Worm (Caenorhabditis elegans) whole organism, mixed stage, embryonic: Measurements from ENCODE around the gene R13H4.7.

Experiments used
- lsy-2 ChIP-seq: fragments of 150-350 bp; optimal IDR thresholded peaks from 2 replicates; lab custom pipeline; 2014; ENCODE audit warnings: missing biosample characterization, missing genetic modification characterization
- nhr-237 ChIP-seq: fragments of 150-350 bp; optimal IDR thresholded peaks from 2 replicates; lab custom pipeline; 2014; ENCODE audit warnings: missing biosample characterization, missing genetic modification characterization
- snpc-4 ChIP-seq: fragments of 150-350 bp; optimal IDR thresholded peaks from 2 replicates; lab custom pipeline; 2014; ENCODE audit warnings: missing biosample characterization, missing genetic modification characterization

ce11 chrV:11885087-11885486 is 17.0 kb upstream of the R13H4.7 start:
- TF ChIP-seq snpc-4 (tag; lab: Kevin White, UChicago) (no peak), nhr-237 (tag; lab: Kevin White, UChicago) (no peak), lsy-2 (tag; lab: Kevin White, UChicago) (no peak)
